Worm (Caenorhabditis elegans): ENCODE data around the gene Y51A2B.4.

The Y51A2B.4 gene

ce11 chrV:18389046-18389445, at the start of gene Y51A2B.4, which contains the start of gene Y51A2B.5:
Gene Y51A2B.4, minus strand, starts transcription at chrV:18389146.
Gene Y51A2B.5, plus strand, starts transcription at chrV:18389277.
- TF ChIP-seq ets-7 (tag; optimal IDR thresholded peaks at IDR 0.05) (no peak), pes-1 (GFP tag; IDR thresholded peaks at IDR 0.05) (no peak), flt-1 (GFP tag; IDR thresholded peaks at IDR 0.05) (no peak), tbx-11 (GFP tag; IDR thresholded peaks at IDR 0.05) (no peak)

- no peak for TF ChIP-seq scrt-1 (GFP tag; IDR thresholded peaks at IDR 0.05)
- no peak for TF ChIP-seq tbx-11 (GFP tag; IDR thresholded peaks at IDR 0.05)
- TF ChIP-seq B0310.2 (tag; optimal IDR thresholded peaks at IDR 0.05) = no peak
- no peak for TF ChIP-seq hnd-1 (tag; optimal IDR thresholded peaks at IDR 0.05)
- no peak for TF ChIP-seq tbx-37 (GFP tag; conservative IDR thresholded peaks at IDR 0.05)
- no peak for TF ChIP-seq aly-1 (tag; optimal IDR thresholded peaks at IDR 0.05)
- no peak for TF ChIP-seq F13C5.2 (tag; optimal IDR thresholded peaks at IDR 0.05)
- no peak for TF ChIP-seq sea-1 (GFP tag; conservative IDR thresholded peaks at IDR 0.05)
- TF ChIP-seq hmbx-1 (tag; optimal IDR thresholded peaks at IDR 0.05) = no peak
- TF ChIP-seq ceh-36 (tag; optimal IDR thresholded peaks at IDR 0.05) = no peak
- no peak for TF ChIP-seq hmg-4 (GFP tag; optimal IDR thresholded peaks at IDR 0.05)
- no peak for TF ChIP-seq ceh-13 (GFP tag; optimal IDR thresholded peaks at IDR 0.05)
- TF ChIP-seq tra-4 (tag; optimal IDR thresholded peaks at IDR 0.05) = no peak
- no peak for TF ChIP-seq pes-1 (GFP tag; IDR thresholded peaks at IDR 0.05)
- TF ChIP-seq flt-1 (GFP tag; IDR thresholded peaks at IDR 0.05) = no peak
- no peak for TF ChIP-seq ets-7 (tag; optimal IDR thresholded peaks at IDR 0.05)
- no peak for TF ChIP-seq ama-1 (optimal IDR thresholded peaks at IDR 0.05)
Observed at ce11 chrV:18438081-18438480, 49.1 kb upstream of the Y51A2B.4 start, which contains the start of gene ZK262.8. Gene ZK262.8, plus strand, starts transcription at chrV:18438381.

ce11 chrV:18434961-18435360, 46.0 kb upstream of the Y51A2B.4 start, which contains the start of gene ZK262.20:
Gene ZK262.20, minus strand, starts transcription at chrV:18435061.
- TF ChIP-seq hnd-1 (tag; optimal IDR thresholded peaks at IDR 0.05) (no peak), ceh-36 (tag; optimal IDR thresholded peaks at IDR 0.05) (no peak), flt-1 (GFP tag; IDR thresholded peaks at IDR 0.05) (no peak), sea-1 (GFP tag; conservative IDR thresholded peaks at IDR 0.05) (no peak), ama-1 (optimal IDR thresholded peaks at IDR 0.05) (no peak), B0310.2 (tag; optimal IDR thresholded peaks at IDR 0.05) (no peak), pes-1 (GFP tag; IDR thresholded peaks at IDR 0.05) (no peak), hmbx-1 (tag; optimal IDR thresholded peaks at IDR 0.05) (no peak), F13C5.2 (tag; optimal IDR thresholded peaks at IDR 0.05) (no peak), ceh-13 (GFP tag; optimal IDR thresholded peaks at IDR 0.05) (no peak), ets-7 (tag; optimal IDR thresholded peaks at IDR 0.05) (no peak), tbx-11 (GFP tag; IDR thresholded peaks at IDR 0.05) (no peak), hmg-4 (GFP tag; optimal IDR thresholded peaks at IDR 0.05) (no peak), tra-4 (tag; optimal IDR thresholded peaks at IDR 0.05) (no peak), aly-1 (tag; optimal IDR thresholded peaks at IDR 0.05) (no peak), tbx-37 (GFP tag; conservative IDR thresholded peaks at IDR 0.05) (no peak), scrt-1 (GFP tag; IDR thresholded peaks at IDR 0.05) (no peak)

- no peak for TF ChIP-seq ceh-36 (tag; optimal IDR thresholded peaks at IDR 0.05)
- no peak for TF ChIP-seq ets-7 (tag; optimal IDR thresholded peaks at IDR 0.05)
- no peak for TF ChIP-seq tbx-37 (GFP tag; conservative IDR thresholded peaks at IDR 0.05)
- TF ChIP-seq ceh-13 (GFP tag; optimal IDR thresholded peaks at IDR 0.05) = no peak
- TF ChIP-seq tbx-11 (GFP tag; IDR thresholded peaks at IDR 0.05) = no peak
- no peak for TF ChIP-seq scrt-1 (GFP tag; IDR thresholded peaks at IDR 0.05)
- no peak for TF ChIP-seq F13C5.2 (tag; optimal IDR thresholded peaks at IDR 0.05)
- TF ChIP-seq hmg-4 (GFP tag; optimal IDR thresholded peaks at IDR 0.05) = no peak
- TF ChIP-seq ama-1 (optimal IDR thresholded peaks at IDR 0.05) = no peak
- no peak for TF ChIP-seq B0310.2 (tag; optimal IDR thresholded peaks at IDR 0.05)
- no peak for TF ChIP-seq tra-4 (tag; optimal IDR thresholded peaks at IDR 0.05)
- TF ChIP-seq aly-1 (tag; optimal IDR thresholded peaks at IDR 0.05) = no peak
- TF ChIP-seq flt-1 (GFP tag; IDR thresholded peaks at IDR 0.05) = no peak
- no peak for TF ChIP-seq hnd-1 (tag; optimal IDR thresholded peaks at IDR 0.05)
- no peak for TF ChIP-seq sea-1 (GFP tag; conservative IDR thresholded peaks at IDR 0.05)
- no peak for TF ChIP-seq hmbx-1 (tag; optimal IDR thresholded peaks at IDR 0.05)
- TF ChIP-seq pes-1 (GFP tag; IDR thresholded peaks at IDR 0.05) = no peak
Observed at ce11 chrV:18431450-18431849, 42.5 kb upstream of the Y51A2B.4 start, which contains the start of gene srw-82. Gene srw-82, plus strand, starts transcription at chrV:18431750.

ce11 chrV:18430826-18431225, 41.9 kb upstream of the Y51A2B.4 start:
- TF ChIP-seq aly-1 (tag; optimal IDR thresholded peaks at IDR 0.05) (no peak), ama-1 (optimal IDR thresholded peaks at IDR 0.05) (no peak), scrt-1 (GFP tag; IDR thresholded peaks at IDR 0.05) (no peak), ets-7 (tag; optimal IDR thresholded peaks at IDR 0.05) (no peak)

ce11 chrV:18426280-18426679, 37.3 kb upstream of the Y51A2B.4 start, which contains the start of gene srw-83:
Gene srw-83, plus strand, starts transcription at chrV:18426580.
- TF ChIP-seq B0310.2 (tag; optimal IDR thresholded peaks at IDR 0.05) (no peak), hnd-1 (tag; optimal IDR thresholded peaks at IDR 0.05) (no peak), tbx-37 (GFP tag; conservative IDR thresholded peaks at IDR 0.05) (no peak), ets-7 (tag; optimal IDR thresholded peaks at IDR 0.05) (no peak), aly-1 (tag; optimal IDR thresholded peaks at IDR 0.05) (no peak), hmbx-1 (tag; optimal IDR thresholded peaks at IDR 0.05) (no peak), scrt-1 (GFP tag; IDR thresholded peaks at IDR 0.05) (no peak), ama-1 (optimal IDR thresholded peaks at IDR 0.05) (no peak), tra-4 (tag; optimal IDR thresholded peaks at IDR 0.05) (no peak), ceh-13 (GFP tag; optimal IDR thresholded peaks at IDR 0.05) (no peak), pes-1 (GFP tag; IDR thresholded peaks at IDR 0.05) (no peak), tbx-11 (GFP tag; IDR thresholded peaks at IDR 0.05) (no peak), sea-1 (GFP tag; conservative IDR thresholded peaks at IDR 0.05) (no peak), ceh-36 (tag; optimal IDR thresholded peaks at IDR 0.05) (no peak), flt-1 (GFP tag; IDR thresholded peaks at IDR 0.05) (no peak), F13C5.2 (tag; optimal IDR thresholded peaks at IDR 0.05) (no peak), hmg-4 (GFP tag; optimal IDR thresholded peaks at IDR 0.05) (no peak)

- TF ChIP-seq hmg-4 (GFP tag; optimal IDR thresholded peaks at IDR 0.05) (no peak), tbx-11 (GFP tag; IDR thresholded peaks at IDR 0.05) (no peak), tbx-37 (GFP tag; conservative IDR thresholded peaks at IDR 0.05) (no peak), hmbx-1 (tag; optimal IDR thresholded peaks at IDR 0.05) (no peak), B0310.2 (tag; optimal IDR thresholded peaks at IDR 0.05) (no peak), ets-7 (tag; optimal IDR thresholded peaks at IDR 0.05) (no peak), ceh-13 (GFP tag; optimal IDR thresholded peaks at IDR 0.05) (no peak), scrt-1 (GFP tag; IDR thresholded peaks at IDR 0.05) (no peak), flt-1 (GFP tag; IDR thresholded peaks at IDR 0.05) (no peak), tra-4 (tag; optimal IDR thresholded peaks at IDR 0.05) (no peak), ama-1 (optimal IDR thresholded peaks at IDR 0.05) (no peak), ceh-36 (tag; optimal IDR thresholded peaks at IDR 0.05) (no peak), hnd-1 (tag; optimal IDR thresholded peaks at IDR 0.05) (no peak), F13C5.2 (tag; optimal IDR thresholded peaks at IDR 0.05) (no peak), pes-1 (GFP tag; IDR thresholded peaks at IDR 0.05) (no peak), sea-1 (GFP tag; conservative IDR thresholded peaks at IDR 0.05) (no peak), aly-1 (tag; optimal IDR thresholded peaks at IDR 0.05) (no peak)
Observed at ce11 chrV:18425544-18425943, 36.6 kb upstream of the Y51A2B.4 start, which contains the start of gene ZK262.19. Gene ZK262.19, minus strand, starts transcription at chrV:18425644.
